Worm (Caenorhabditis elegans) whole organism, midembryonic: ENCODE results near the gene mlt-11.

Experiments
- T22C8.4 ChIP-seq: fragments of 200-800 bp; sonication (Bioruptor generic); IDR thresholded peaks from 2 replicates; pipeline ENCODE4 v1.3.6; 2022; ENCODE audit warnings: missing genetic modification characterization, missing compliant biosample characterization
- cog-1 ChIP-seq: sonication (generic microtip); optimal IDR thresholded peaks from 2 replicates; lab custom pipeline; 2016; ENCODE audit warnings: missing genetic modification characterization, missing compliant biosample characterization
- flt-1 ChIP-seq: fragments of 200-800 bp; sonication (Bioruptor generic); IDR thresholded peaks from 2 replicates; pipeline ENCODE4 v1.3.6; 2022; ENCODE audit warnings: missing genetic modification characterization, missing compliant biosample characterization
- klf-2 ChIP-seq: fragments of 200-800 bp; sonication (Bioruptor generic); conservative IDR thresholded peaks from 2 replicates; pipeline ENCODE4 v1.3.6; 2022; ENCODE audit warnings: missing genetic modification reagents, missing genetic modification characterization, missing compliant biosample characterization
- med-1 ChIP-seq: sonication (generic microtip); optimal IDR thresholded peaks from 2 replicates; lab custom pipeline; 2017; ENCODE audit warnings: missing genetic modification characterization, mild to moderate bottlenecking, missing compliant biosample characterization, antibody characterized with exemption, missing genetic modification reagents; ENCODE audit not compliant: insufficient read depth
- ref-1 ChIP-seq: fragments of 200-800 bp; sonication (Bioruptor generic); conservative IDR thresholded peaks from 2 replicates; pipeline ENCODE4 v1.3.6; 2022; ENCODE audit warnings: missing genetic modification reagents, missing genetic modification characterization, missing compliant biosample characterization
- tab-1 ChIP-seq: fragments of 200-800 bp; sonication (Bioruptor generic); IDR thresholded peaks from 2 replicates; pipeline ENCODE4 v1.3.6; 2022; ENCODE audit warnings: missing genetic modification characterization, missing compliant biosample characterization
- ztf-23 ChIP-seq: fragments of 200-800 bp; sonication (Bioruptor generic); IDR thresholded peaks from 2 replicates; pipeline ENCODE4 v1.3.6; 2022; ENCODE audit warnings: missing genetic modification reagents, missing genetic modification characterization, missing compliant biosample characterization
- ztf-29 ChIP-seq: fragments of 200-800 bp; sonication (Bioruptor generic); IDR thresholded peaks from 2 replicates; pipeline ENCODE4 v1.3.6; 2022; ENCODE audit warnings: missing genetic modification reagents, missing genetic modification characterization, missing compliant biosample characterization

mlt-11 gene

ce11 chrV:20714503-20714902 lies 47.5 kb downstream of the mlt-11 start:
- TF ChIP-seq T22C8.4 (GFP tag; lab: Robert Waterston, UW), result no peak
- TF ChIP-seq flt-1 (GFP tag; lab: Robert Waterston, UW), result no peak
- TF ChIP-seq ref-1 (GFP tag; lab: Robert Waterston, UW), result no peak
- no peak for TF ChIP-seq klf-2 (GFP tag; lab: Robert Waterston, UW)
- TF ChIP-seq ztf-29 (GFP tag; lab: Robert Waterston, UW), result no peak
- TF ChIP-seq tab-1 (GFP tag; lab: Robert Waterston, UW), result no peak
- TF ChIP-seq med-1, result no peak
- TF ChIP-seq cog-1 (tag; lab: Kevin White, UChicago), result no peak
- no peak for TF ChIP-seq ztf-23 (GFP tag; lab: Robert Waterston, UW)

ce11 chrV:20716267-20716666 lies 49.3 kb downstream of the mlt-11 start:
- TF ChIP-seq med-1, result no peak
- TF ChIP-seq tab-1 (GFP tag; lab: Robert Waterston, UW), result no peak

ce11 chrV:20716830-20717441 lies 49.9 kb downstream of the mlt-11 start:
- TF ChIP-seq T22C8.4 (GFP tag; lab: Robert Waterston, UW) (0 out of 2 replicates have a peak, but pooled peaks have one; percentile 8), ref-1 (GFP tag; lab: Robert Waterston, UW) (no peak), ztf-29 (GFP tag; lab: Robert Waterston, UW) (no peak), ztf-23 (GFP tag; lab: Robert Waterston, UW) (peak; percentile 41; the same call in 1 of the 2 replicates), tab-1 (GFP tag; lab: Robert Waterston, UW) (no peak), med-1 (no peak), klf-2 (GFP tag; lab: Robert Waterston, UW) (no peak)

- TF ChIP-seq klf-2 (GFP tag; lab: Robert Waterston, UW), result no peak
- TF ChIP-seq flt-1 (GFP tag; lab: Robert Waterston, UW), result no peak
- no peak for TF ChIP-seq T22C8.4 (GFP tag; lab: Robert Waterston, UW)
- no peak for TF ChIP-seq med-1
- no peak for TF ChIP-seq cog-1 (tag; lab: Kevin White, UChicago)
- TF ChIP-seq ztf-23 (GFP tag; lab: Robert Waterston, UW), result no peak
Measured at ce11 chrV:20721934-20722333, 54.9 kb downstream of the mlt-11 start, which contains the start of gene Y44A6C.2. Y44A6C.2 (plus strand) TSS chrV:20722234.

ce11 chrV:20722447-20722846 lies 55.4 kb downstream of the mlt-11 start:
- TF ChIP-seq ztf-23 (GFP tag; lab: Robert Waterston, UW) (no peak), ztf-29 (GFP tag; lab: Robert Waterston, UW) (no peak), klf-2 (GFP tag; lab: Robert Waterston, UW) (no peak), med-1 (no peak), flt-1 (GFP tag; lab: Robert Waterston, UW) (no peak), tab-1 (GFP tag; lab: Robert Waterston, UW) (no peak), cog-1 (tag; lab: Kevin White, UChicago) (no peak), T22C8.4 (GFP tag; lab: Robert Waterston, UW) (no peak), ref-1 (GFP tag; lab: Robert Waterston, UW) (no peak)

ce11 chrV:20727458-20727857 lies 60.5 kb downstream of the mlt-11 start:
- no peak for TF ChIP-seq ztf-23 (GFP tag; lab: Robert Waterston, UW)
- TF ChIP-seq T22C8.4 (GFP tag; lab: Robert Waterston, UW), result no peak
- TF ChIP-seq med-1, result no peak
- TF ChIP-seq ref-1 (GFP tag; lab: Robert Waterston, UW), result no peak
- TF ChIP-seq flt-1 (GFP tag; lab: Robert Waterston, UW), result no peak
- no peak for TF ChIP-seq ztf-29 (GFP tag; lab: Robert Waterston, UW)
- TF ChIP-seq tab-1 (GFP tag; lab: Robert Waterston, UW), result no peak
- no peak for TF ChIP-seq klf-2 (GFP tag; lab: Robert Waterston, UW)
- no peak for TF ChIP-seq cog-1 (tag; lab: Kevin White, UChicago)
